Fruit fly (Drosophila melanogaster) whole organism, embryonic: Measurements from ENCODE around the gene CG15480.
A peak's percentile ranks its signal among the peaks of the same experiment; 100 is the strongest.

Experiments
- B-H1 ChIP-seq: fragments of 200-800 bp; sonication (Bioruptor generic); IDR thresholded peaks from 3 replicates; pipeline ENCODE4 v1.3.6; 2022; ENCODE audit warnings: missing biosample characterization, missing genetic modification characterization
- B-H2 ChIP-seq: fragments of 200-800 bp; sonication (Bioruptor generic); optimal IDR thresholded peaks from 2 replicates; lab custom pipeline; 2018; ENCODE audit warnings: missing biosample characterization, mild to moderate bottlenecking, missing genetic modification characterization
- BtbVII ChIP-seq: fragments of 200-800 bp; sonication (Bioruptor generic); optimal IDR thresholded peaks from 3 replicates; lab custom pipeline; 2017; ENCODE audit warnings: missing biosample characterization, mild to moderate bottlenecking, missing genetic modification characterization
- C15 ChIP-seq: fragments of 200-800 bp; sonication (Bioruptor generic); IDR thresholded peaks from 3 replicates; pipeline ENCODE4 v1.3.6; 2022; ENCODE audit warnings: missing biosample characterization, missing genetic modification characterization
- CG11456 ChIP-seq: fragments of 200-800 bp; sonication (Bioruptor generic); IDR thresholded peaks from 3 replicates; pipeline ENCODE4 v1.3.6; 2022; ENCODE audit warnings: missing biosample characterization, missing genetic modification characterization
- CG11695 ChIP-seq: fragments of 200-800 bp; sonication (Bioruptor generic); IDR thresholded peaks from 3 replicates; pipeline ENCODE4 v1.3.6; 2022; ENCODE audit warnings: missing biosample characterization, missing genetic modification characterization
- CG14710 ChIP-seq: fragments of 200-800 bp; sonication (Bioruptor generic); optimal IDR thresholded peaks from 3 replicates; lab custom pipeline; 2019; ENCODE audit warnings: missing biosample characterization, mild to moderate bottlenecking, missing genetic modification characterization, moderate library complexity
- CG15073 ChIP-seq: fragments of 200-800 bp; sonication (Bioruptor generic); optimal IDR thresholded peaks from 2 replicates; lab custom pipeline; 2016; ENCODE audit warnings: missing biosample characterization, missing genetic modification characterization
- CG15479 ChIP-seq: fragments of 200-800 bp; sonication (Bioruptor generic); optimal IDR thresholded peaks from 3 replicates; lab custom pipeline; 2019; ENCODE audit warnings: missing biosample characterization, mild to moderate bottlenecking, missing genetic modification characterization, moderate library complexity
- CG1602 ChIP-seq: fragments of 200-800 bp; sonication (Bioruptor generic); optimal IDR thresholded peaks from 3 replicates; lab custom pipeline; 2016; ENCODE audit warnings: missing biosample characterization, missing genetic modification characterization
- CG17802 ChIP-seq: fragments of 200-800 bp; sonication (Bioruptor generic); optimal IDR thresholded peaks from 2 replicates; lab custom pipeline; 2018; ENCODE audit warnings: missing biosample characterization, mild to moderate bottlenecking, missing genetic modification characterization, moderate library complexity
- CG1832 ChIP-seq: fragments of 200-800 bp; sonication (Bioruptor generic); optimal IDR thresholded peaks from 2 replicates; lab custom pipeline; 2017; ENCODE audit warnings: missing biosample characterization, mild to moderate bottlenecking, missing genetic modification characterization, inconsistent platforms
- CG31388 ChIP-seq: fragments of 200-800 bp; sonication (Bioruptor generic); optimal IDR thresholded peaks from 2 replicates; lab custom pipeline; 2016; ENCODE audit warnings: missing biosample characterization, missing genetic modification characterization
- CG3163 ChIP-seq: fragments of 200-800 bp; sonication (Bioruptor generic); optimal IDR thresholded peaks from 3 replicates; lab custom pipeline; 2016; ENCODE audit warnings: missing biosample characterization, missing genetic modification characterization
- CG3407 ChIP-seq: fragments of 200-800 bp; sonication (Bioruptor generic); optimal IDR thresholded peaks from 2 replicates; lab custom pipeline; 2018; ENCODE audit warnings: missing biosample characterization, mild to moderate bottlenecking, missing genetic modification characterization
- CG4707 ChIP-seq: fragments of 200-800 bp; sonication (Bioruptor generic); optimal IDR thresholded peaks from 2 replicates; lab custom pipeline; 2018; ENCODE audit warnings: missing biosample characterization, mild to moderate bottlenecking, missing genetic modification characterization, moderate library complexity
- CG7745 ChIP-seq: fragments of 200-800 bp; sonication (Bioruptor generic); optimal IDR thresholded peaks from 2 replicates; lab custom pipeline; 2018; ENCODE audit warnings: missing biosample characterization, mild to moderate bottlenecking, missing genetic modification characterization, moderate library complexity
- CG7786 ChIP-seq: fragments of 200-800 bp; sonication (Bioruptor generic); optimal IDR thresholded peaks from 2 replicates; lab custom pipeline; 2016; ENCODE audit warnings: missing biosample characterization, missing genetic modification characterization
- CG9727 ChIP-seq: fragments of 200-800 bp; sonication (Bioruptor generic); optimal IDR thresholded peaks from 3 replicates; lab custom pipeline; 2017; ENCODE audit warnings: missing biosample characterization, mild to moderate bottlenecking, missing genetic modification characterization
- CG9817 ChIP-seq: fragments of 200-800 bp; sonication (Bioruptor generic); optimal IDR thresholded peaks from 2 replicates; lab custom pipeline; 2018; ENCODE audit warnings: missing biosample characterization, mild to moderate bottlenecking, missing genetic modification characterization, moderate library complexity
- Dfd ChIP-seq, 2 experiments: fragments of >200 bp; optimal IDR thresholded peaks; 2 replicates each; lab custom pipeline; 2017; ENCODE audit warnings: missing biosample characterization in 2 of 2, missing genetic modification characterization in 2 of 2
- E2f2 ChIP-seq: fragments of 200-800 bp; sonication (Bioruptor generic); IDR thresholded peaks from 2 replicates; pipeline ENCODE4 v1.3.6; 2022; ENCODE audit warnings: missing biosample characterization, missing genetic modification characterization
- Eip74EF ChIP-seq, 2 experiments: fragments of 200-800 bp in 1 of 2; fragments of >200 bp in 1 of 2; sonication (Bioruptor generic) in 1 of 2; optimal IDR thresholded peaks; 2 replicates each; lab custom pipeline; 2017 to 2019; ENCODE audit warnings: missing biosample characterization in 2 of 2, missing genetic modification characterization in 2 of 2, mild to moderate bottlenecking in 1 of 2, moderate library complexity in 1 of 2
- Ets97D ChIP-seq: fragments of 200-800 bp; sonication (Bioruptor generic); optimal IDR thresholded peaks from 3 replicates; lab custom pipeline; 2016; ENCODE audit warnings: missing biosample characterization, missing genetic modification characterization
- Fer2 ChIP-seq: fragments of 200-800 bp; sonication (Bioruptor generic); optimal IDR thresholded peaks from 2 replicates; lab custom pipeline; 2018; ENCODE audit warnings: missing biosample characterization, mild to moderate bottlenecking, missing genetic modification characterization, moderate library complexity
- Hmr ChIP-seq: fragments of 200-800 bp; sonication (Bioruptor generic); optimal IDR thresholded peaks from 3 replicates; lab custom pipeline; 2017; ENCODE audit warnings: mild to moderate bottlenecking, missing biosample characterization, missing genetic modification reagents, missing genetic modification characterization
- Med ChIP-seq: fragments of 200-800 bp; sonication (Bioruptor generic); peaks from one replicate; lab custom pipeline; 2016; ENCODE audit warnings: missing biosample characterization, missing genetic modification characterization, mild to moderate bottlenecking, inconsistent platforms, moderate library complexity
- Nf-YA ChIP-seq: fragments of 200-800 bp; sonication (Bioruptor generic); IDR thresholded peaks from 2 replicates; pipeline ENCODE4 v1.3.6; 2022; ENCODE audit warnings: missing biosample characterization, missing genetic modification characterization
- Rx ChIP-seq: fragments of 200-800 bp; sonication (Bioruptor generic); IDR thresholded peaks from 2 replicates; pipeline ENCODE4 v1.3.6; 2022; ENCODE audit warnings: missing biosample characterization, missing genetic modification characterization
- Vsx1 ChIP-seq: fragments of 200-800 bp; sonication (Bioruptor generic); optimal IDR thresholded peaks from 2 replicates; lab custom pipeline; 2017; ENCODE audit warnings: missing biosample characterization, mild to moderate bottlenecking, missing genetic modification characterization, missing genetic modification reagents
- Xrp1 ChIP-seq: fragments of 200-800 bp; sonication (Bioruptor generic); IDR thresholded peaks from 2 replicates; pipeline ENCODE4 v1.3.6; 2022; ENCODE audit warnings: missing biosample characterization, missing genetic modification characterization
- bcd ChIP-seq: fragments of 200-800 bp; sonication (Bioruptor generic); optimal IDR thresholded peaks from 2 replicates; lab custom pipeline; 2017; ENCODE audit warnings: missing biosample characterization, mild to moderate bottlenecking, missing genetic modification characterization
- chinmo ChIP-seq: fragments of 200-800 bp; sonication (Bioruptor generic); IDR thresholded peaks from 4 replicates; pipeline ENCODE4 v1.3.6; 2022; ENCODE audit warnings: missing biosample characterization, missing genetic modification characterization; ENCODE audit not compliant: partially characterized antibody
- crp ChIP-seq, 2 experiments: fragments of 200-800 bp; sonication (Bioruptor generic); optimal IDR thresholded peaks; 2 replicates in 1 of 2; 3 replicates in 1 of 2; lab custom pipeline; 2017; ENCODE audit warnings: missing biosample characterization in 2 of 2, missing genetic modification characterization in 2 of 2, mild to moderate bottlenecking in 1 of 2, moderate library complexity in 1 of 2
- dpn ChIP-seq, 2 experiments: fragments of 200-800 bp; sonication (Bioruptor generic); optimal IDR thresholded peaks; 3 replicates each; lab custom pipeline; 2016; ENCODE audit warnings: missing biosample characterization in 2 of 2, missing genetic modification characterization in 2 of 2
- gcm ChIP-seq: fragments of 200-800 bp; sonication (Bioruptor generic); optimal IDR thresholded peaks from 2 replicates; lab custom pipeline; 2019; ENCODE audit warnings: missing biosample characterization, mild to moderate bottlenecking, missing genetic modification characterization, moderate library complexity
- grn ChIP-seq: fragments of 200-800 bp; sonication (Bioruptor generic); optimal IDR thresholded peaks from 3 replicates; lab custom pipeline; 2017; ENCODE audit warnings: missing biosample characterization, missing genetic modification characterization
- gsb ChIP-seq: fragments of 200-800 bp; sonication (Bioruptor generic); IDR thresholded peaks from 2 replicates; pipeline ENCODE4 v1.3.6; 2022; ENCODE audit warnings: missing biosample characterization, missing genetic modification characterization
- gt ChIP-seq: fragments of 200-800 bp; sonication (Bioruptor generic); IDR thresholded peaks from 2 replicates; pipeline ENCODE4 v1.3.6; 2022; ENCODE audit warnings: missing biosample characterization, missing genetic modification characterization
- ham ChIP-seq: fragments of 200-800 bp; sonication (Bioruptor generic); IDR thresholded peaks from 2 replicates; pipeline ENCODE4 v1.3.6; 2022; ENCODE audit warnings: missing biosample characterization, missing genetic modification characterization
- insv ChIP-seq, 2 experiments: fragments of 200-800 bp; sonication (Bioruptor generic); optimal IDR thresholded peaks; 3 replicates each; lab custom pipeline; 2016 to 2018; ENCODE audit warnings: missing biosample characterization in 2 of 2, missing genetic modification characterization in 2 of 2
- jumu ChIP-seq: fragments of 200-800 bp; sonication (Bioruptor generic); optimal IDR thresholded peaks from 3 replicates; lab custom pipeline; 2016; ENCODE audit warnings: missing biosample characterization, missing genetic modification characterization
- kni ChIP-seq: fragments of 200-800 bp; sonication (Bioruptor generic); optimal IDR thresholded peaks from 3 replicates; lab custom pipeline; 2017; ENCODE audit warnings: mild to moderate bottlenecking, missing biosample characterization, missing genetic modification reagents, missing genetic modification characterization
- peb ChIP-seq: fragments of 200-800 bp; sonication (Bioruptor generic); IDR thresholded peaks from 2 replicates; pipeline ENCODE4 v1.3.6; 2022; ENCODE audit warnings: missing biosample characterization, missing genetic modification characterization
- sd ChIP-seq: fragments of 200-800 bp; sonication (Bioruptor generic); optimal IDR thresholded peaks from 3 replicates; lab custom pipeline; 2018; ENCODE audit warnings: missing biosample characterization, mild to moderate bottlenecking, missing genetic modification characterization, moderate library complexity
- tna ChIP-seq: fragments of 200-800 bp; sonication (Bioruptor generic); IDR thresholded peaks from 2 replicates; pipeline ENCODE4 v1.3.6; 2022; ENCODE audit warnings: missing biosample characterization, missing genetic modification characterization; ENCODE audit not compliant: partially characterized antibody
- trh ChIP-seq: fragments of 200-800 bp; sonication (Bioruptor generic); optimal IDR thresholded peaks from 2 replicates; lab custom pipeline; 2016; ENCODE audit warnings: missing biosample characterization, missing genetic modification characterization
- twi ChIP-seq: fragments of 200-800 bp; optimal IDR thresholded peaks from 2 replicates; lab custom pipeline; 2019; ENCODE audit warnings: missing biosample characterization, mild to moderate bottlenecking, missing genetic modification characterization, moderate library complexity
- vfl ChIP-seq: fragments of 200-800 bp; sonication (Bioruptor generic); optimal IDR thresholded peaks from 2 replicates; lab custom pipeline; 2016; ENCODE audit warnings: missing biosample characterization, missing genetic modification characterization
- zen2 ChIP-seq: fragments of 200-800 bp; sonication (Bioruptor generic); IDR thresholded peaks from 3 replicates; pipeline ENCODE4 v1.3.6; 2022; ENCODE audit warnings: missing biosample characterization, missing genetic modification characterization; ENCODE audit not compliant: partially characterized antibody

The CG15480 gene

DNA sequence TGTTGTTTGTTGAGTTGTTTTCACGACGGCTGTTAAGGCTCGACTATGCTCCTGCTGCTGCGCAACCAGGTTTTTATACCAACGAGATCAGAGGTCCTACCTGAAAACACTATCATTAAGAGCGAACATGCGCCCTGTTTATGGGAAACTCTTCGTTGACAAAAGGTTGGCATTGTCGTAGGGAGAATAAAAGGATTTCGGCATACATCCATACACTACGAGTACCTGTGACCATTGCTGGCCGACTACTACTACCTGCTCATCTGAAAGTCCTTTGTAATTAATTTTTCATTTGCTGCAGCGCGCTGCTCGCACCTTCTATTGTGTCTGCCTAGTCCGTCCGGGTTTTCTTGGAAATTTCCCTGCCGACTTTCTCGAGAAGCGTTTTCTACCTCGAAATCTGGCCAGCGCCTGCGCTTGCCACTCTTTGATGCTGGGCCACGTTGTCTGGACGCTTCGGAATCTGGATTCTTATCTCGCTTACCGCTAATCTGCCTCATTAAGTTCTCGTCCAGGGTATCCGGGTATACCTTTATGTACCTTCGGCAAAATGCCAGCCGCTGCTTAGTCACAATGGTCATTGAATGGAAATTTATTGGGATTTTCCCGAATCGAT, at the start of gene CG15480:
TSS of gene CG15480 (minus strand) at position 51 of the 616 bp plus-strand sequence.
- TF ChIP-seq chinmo (GFP tag; lab: Robert Waterston, UW) (0 out of 4 replicates have a peak, but pooled peaks have one; percentile 5), CG17802 (tag; lab: Kevin White, UChicago) (no peak), insv (GFP tag; optimal IDR thresholded peaks at IDR 0.05; lab: Kevin White, UChicago) (no peak), Fer2 (no peak), crp (GFP tag; optimal IDR thresholded peaks at IDR 0.05; lab: Kevin White, UChicago) (no peak), CG7745 (tag; lab: Kevin White, UChicago) (no peak), CG15479 (GFP tag; lab: Kevin White, UChicago) (peak; percentile 97), sd (tag; lab: Kevin White, UChicago) (no peak), CG31388 (GFP tag; lab: Kevin White, UChicago) (no peak), B-H1 (GFP tag; lab: Robert Waterston, UW) (no peak), ham (GFP tag; lab: Robert Waterston, UW) (no peak), CG4707 (GFP tag; lab: Kevin White, UChicago) (no peak), Hmr (no peak), Ets97D (GFP tag; lab: Kevin White, UChicago) (no peak), CG1602 (GFP tag; lab: Kevin White, UChicago) (no peak), Xrp1 (GFP tag; lab: Robert Waterston, UW) (no peak), gt (GFP tag; lab: Robert Waterston, UW) (0 out of 2 replicates have a peak, but pooled peaks have one; percentile 18), Eip74EF (GFP tag; optimal IDR thresholded peaks at IDR 0.05; lab: Kevin White, UChicago) (no peak), dpn (GFP tag; optimal IDR thresholded peaks at IDR 0.05; lab: Kevin White, UChicago) (no peak), B-H2 (no peak), jumu (no peak), Rx (GFP tag; lab: Robert Waterston, UW) (no peak), CG7786 (GFP tag; lab: Kevin White, UChicago) (no peak), CG9817 (tag; lab: Kevin White, UChicago) (no peak), gcm (no peak), CG3163 (no peak), CG11695 (GFP tag; lab: Robert Waterston, UW) (no peak), BtbVII (GFP tag; lab: Kevin White, UChicago) (no peak), vfl (no peak), twi (tag; lab: Kevin White, UChicago) (peak; percentile 62), peb (GFP tag; lab: Robert Waterston, UW) (no peak), Vsx1 (GFP tag; lab: Kevin White, UChicago) (no peak), CG3407 (no peak), zen2 (GFP tag; lab: Robert Waterston, UW) (no peak), trh (GFP tag; lab: Kevin White, UChicago) (no peak), bcd (GFP tag; lab: Kevin White, UChicago) (no peak), CG14710 (no peak), E2f2 (no peak), Med (GFP tag; lab: Kevin White, UChicago) (no peak), C15 (GFP tag; lab: Robert Waterston, UW) (no peak), CG9727 (GFP tag; lab: Kevin White, UChicago) (no peak), Dfd (GFP tag; optimal IDR thresholded peaks at IDR 0.05; lab: Kevin White, UChicago) (no peak), Nf-YA (no peak), tna (no peak), CG1832 (no peak), CG11456 (GFP tag; lab: Robert Waterston, UW) (no peak), CG15073 (GFP tag; lab: Kevin White, UChicago) (no peak), gsb (no peak), grn (GFP tag; lab: Kevin White, UChicago) (peak; percentile 67), kni (GFP tag; lab: Kevin White, UChicago) (peak; percentile 49)
